Worm (Caenorhabditis elegans): ENCODE results near the gene F56D6.14.

- TF ChIP-seq ztf-11 (tag; optimal IDR thresholded peaks at IDR 0.05) = no peak
- TF ChIP-seq R02D3.7 (tag; optimal IDR thresholded peaks at IDR 0.05) = no peak
Observed at ce11 chrIV:3941658-3942328, 24.3 kb downstream of the F56D6.14 start, which contains the start of gene clec-174.
